Fruit fly (Drosophila melanogaster) Kc167 (cell line): Measurements from ENCODE around the gene HHEX.

Experiments used
- Myc ChIP-seq: fragments of >200 bp; optimal IDR thresholded peaks from 2 replicates; lab custom pipeline; 2017; ENCODE audit warnings: missing external identifiers
- psq ChIP-seq: fragments of >200 bp; optimal IDR thresholded peaks from 2 replicates; lab custom pipeline; 2017; ENCODE audit warnings: missing external identifiers
- ttk ChIP-seq: sonication (Bioruptor generic); optimal IDR thresholded peaks from 2 replicates; lab custom pipeline; 2017; ENCODE audit warnings: missing external identifiers

- TF ChIP-seq psq (lab: Kevin White, UChicago) (no peak), ttk (lab: Kevin White, UChicago) (no peak), Myc (lab: Kevin White, UChicago) (no peak)
Measured at dm6 chr3R:21046927-21047326, 33.8 kb downstream of the HHEX start, which contains the start of gene CG31207.
